Worm (Caenorhabditis elegans) whole organism, L2 larva: ENCODE measurements around the gene spp-10.

Experiments
- C34F6.9 ChIP-seq: fragments of 150-350 bp; optimal IDR thresholded peaks from 2 replicates; lab custom pipeline; 2014; ENCODE audit warnings: missing biosample characterization, missing genetic modification characterization
- F13H6.1 ChIP-seq: sonication (generic microtip); optimal IDR thresholded peaks from 2 replicates; lab custom pipeline; 2016; ENCODE audit warnings: missing genetic modification characterization, missing compliant biosample characterization
- R02D3.7 ChIP-seq: fragments of 150-350 bp; optimal IDR thresholded peaks from 2 replicates; lab custom pipeline; 2014; ENCODE audit warnings: missing biosample characterization, missing genetic modification characterization
- Y55F3AM.14 ChIP-seq: fragments of 200-800 bp; sonication (Bioruptor generic); optimal IDR thresholded peaks from 2 replicates; lab custom pipeline; 2018; ENCODE audit warnings: mild to moderate bottlenecking, missing genetic modification characterization, missing compliant biosample characterization
- ZK546.5 ChIP-seq: sonication (generic microtip); optimal IDR thresholded peaks from 2 replicates; lab custom pipeline; 2017; ENCODE audit warnings: missing biosample characterization, missing genetic modification characterization
- alr-1 ChIP-seq: fragments of 150-350 bp; optimal IDR thresholded peaks from 2 replicates; lab custom pipeline; 2014; ENCODE audit warnings: missing biosample characterization, missing genetic modification characterization
- aly-2 ChIP-seq: fragments of 150-350 bp; optimal IDR thresholded peaks from 2 replicates; lab custom pipeline; 2014; ENCODE audit warnings: missing biosample characterization, missing genetic modification characterization
- ama-1 ChIP-seq: fragments of 150-350 bp; optimal IDR thresholded peaks from 2 replicates; lab custom pipeline; 2018; ENCODE audit warnings: inconsistent platforms
- blmp-1 ChIP-seq: sonication (generic microtip); optimal IDR thresholded peaks from 2 replicates; lab custom pipeline; 2017; ENCODE audit warnings: missing genetic modification characterization, mild to moderate bottlenecking, missing compliant biosample characterization, antibody characterized with exemption, moderate library complexity; ENCODE audit not compliant: insufficient read depth
- ceh-16 ChIP-seq: fragments of 150-350 bp; optimal IDR thresholded peaks from 2 replicates; lab custom pipeline; 2014; ENCODE audit warnings: missing biosample characterization, missing genetic modification characterization
- ceh-82 ChIP-seq: fragments of 150-350 bp; optimal IDR thresholded peaks from 2 replicates; lab custom pipeline; 2014; ENCODE audit warnings: missing biosample characterization, missing genetic modification characterization
- crh-2 ChIP-seq: sonication (generic microtip); optimal IDR thresholded peaks from 2 replicates; lab custom pipeline; 2017; ENCODE audit warnings: missing biosample characterization, missing genetic modification characterization
- dmd-4 ChIP-seq: sonication (generic microtip); optimal IDR thresholded peaks from 2 replicates; lab custom pipeline; 2017; ENCODE audit warnings: missing biosample characterization, missing genetic modification characterization
- egl-27 ChIP-seq: sonication (generic microtip); optimal IDR thresholded peaks from 3 replicates; lab custom pipeline; 2017; ENCODE audit warnings: missing biosample characterization, missing genetic modification reagents, missing genetic modification characterization
- elt-1 ChIP-seq: fragments of 150-350 bp; optimal IDR thresholded peaks from 2 replicates; lab custom pipeline; 2014; ENCODE audit warnings: missing biosample characterization, missing genetic modification characterization
- elt-3 ChIP-seq: sonication (generic microtip); optimal IDR thresholded peaks from 2 replicates; lab custom pipeline; 2017; ENCODE audit warnings: missing biosample characterization, missing genetic modification characterization
- fos-1 ChIP-seq: fragments of 150-350 bp; optimal IDR thresholded peaks from 2 replicates; lab custom pipeline; 2014; ENCODE audit warnings: missing biosample characterization, missing genetic modification characterization
- gmeb-1 ChIP-seq: fragments of 150-350 bp; optimal IDR thresholded peaks from 2 replicates; lab custom pipeline; 2014; ENCODE audit warnings: missing biosample characterization, missing genetic modification characterization
- lin-11 ChIP-seq: fragments of 150-350 bp; sonication (generic microtip); optimal IDR thresholded peaks from 2 replicates; lab custom pipeline; 2014; ENCODE audit warnings: missing biosample characterization, missing genetic modification characterization, inconsistent platforms, mixed read lengths
- lin-13 ChIP-seq: fragments of 150-350 bp; optimal IDR thresholded peaks from 2 replicates; lab custom pipeline; 2014; ENCODE audit warnings: missing biosample characterization, missing genetic modification reagents, missing genetic modification characterization
- lin-39 ChIP-seq: fragments of 150-350 bp; optimal IDR thresholded peaks from 2 replicates; lab custom pipeline; 2014; ENCODE audit warnings: missing biosample characterization, missing genetic modification reagents, missing genetic modification characterization
- lsy-2 ChIP-seq, 2 experiments: fragments of 150-350 bp in 1 of 2; sonication (generic microtip) in 1 of 2; optimal IDR thresholded peaks; 2 replicates each; lab custom pipeline; 2014 to 2017; ENCODE audit warnings: missing biosample characterization in 2 of 2, missing genetic modification characterization in 2 of 2
- mab-5 ChIP-seq: fragments of 150-350 bp; optimal IDR thresholded peaks from 2 replicates; lab custom pipeline; 2014; ENCODE audit warnings: missing biosample characterization, missing genetic modification characterization
- mdl-1 ChIP-seq, 2 experiments: fragments of 150-350 bp in 1 of 2; sonication (generic microtip) in 1 of 2; optimal IDR thresholded peaks; 2 replicates each; lab custom pipeline; 2017; ENCODE audit warnings: missing biosample characterization in 2 of 2, missing genetic modification characterization in 2 of 2
- nhr-10 ChIP-seq: sonication (generic microtip); optimal IDR thresholded peaks from 2 replicates; lab custom pipeline; 2017; ENCODE audit warnings: missing biosample characterization, missing genetic modification characterization
- nhr-11 ChIP-seq: fragments of 150-350 bp; optimal IDR thresholded peaks from 2 replicates; lab custom pipeline; 2014; ENCODE audit warnings: missing biosample characterization, missing genetic modification characterization
- nhr-12 ChIP-seq: fragments of 150-350 bp; optimal IDR thresholded peaks from 2 replicates; lab custom pipeline; 2014; ENCODE audit warnings: missing biosample characterization, missing genetic modification characterization
- nhr-129 ChIP-seq: fragments of 150-350 bp; optimal IDR thresholded peaks from 2 replicates; lab custom pipeline; 2014; ENCODE audit warnings: missing biosample characterization, missing genetic modification characterization
- nhr-21 ChIP-seq: fragments of 150-350 bp; optimal IDR thresholded peaks from 2 replicates; lab custom pipeline; 2014; ENCODE audit warnings: missing biosample characterization, missing genetic modification characterization
- nhr-23 ChIP-seq: fragments of 150-350 bp; optimal IDR thresholded peaks from 2 replicates; lab custom pipeline; 2014; ENCODE audit warnings: missing biosample characterization, missing genetic modification reagents, missing genetic modification characterization
- nhr-237 ChIP-seq: fragments of 150-350 bp; optimal IDR thresholded peaks from 2 replicates; lab custom pipeline; 2014; ENCODE audit warnings: missing biosample characterization, missing genetic modification characterization
- nhr-25 ChIP-seq: fragments of 150-350 bp; sonication (generic microtip); optimal IDR thresholded peaks from 3 replicates; lab custom pipeline; 2014; ENCODE audit warnings: missing biosample characterization, missing genetic modification characterization
- nhr-6 ChIP-seq: fragments of 150-350 bp; optimal IDR thresholded peaks from 2 replicates; lab custom pipeline; 2014; ENCODE audit warnings: missing biosample characterization, missing genetic modification characterization
- nhr-77 ChIP-seq: fragments of 150-350 bp; optimal IDR thresholded peaks from 2 replicates; lab custom pipeline; 2014; ENCODE audit warnings: missing biosample characterization, missing genetic modification characterization
- peb-1 ChIP-seq: fragments of 150-350 bp; optimal IDR thresholded peaks from 2 replicates; lab custom pipeline; 2014; ENCODE audit warnings: missing biosample characterization, missing genetic modification characterization
- sem-4 ChIP-seq: fragments of 150-350 bp; optimal IDR thresholded peaks from 2 replicates; lab custom pipeline; 2014; ENCODE audit warnings: missing biosample characterization, missing genetic modification reagents, missing genetic modification characterization
- skn-1 ChIP-seq: sonication (generic microtip); optimal IDR thresholded peaks from 2 replicates; lab custom pipeline; 2017; ENCODE audit warnings: missing biosample characterization, missing genetic modification characterization
- sma-3 ChIP-seq: sonication (generic microtip); optimal IDR thresholded peaks from 2 replicates; lab custom pipeline; 2016; ENCODE audit warnings: missing genetic modification reagents, missing genetic modification characterization, missing compliant biosample characterization
- sma-9 ChIP-seq, 2 experiments: fragments of 150-350 bp in 1 of 2; sonication (generic microtip) in 1 of 2; optimal IDR thresholded peaks; 2 replicates each; lab custom pipeline; 2014 to 2016; ENCODE audit warnings: missing genetic modification characterization in 2 of 2, mild to moderate bottlenecking in 1 of 2, missing biosample characterization in 1 of 2, missing compliant biosample characterization in 1 of 2, missing genetic modification reagents in 1 of 2, moderate library complexity in 1 of 2
- snpc-4 ChIP-seq: fragments of 150-350 bp; optimal IDR thresholded peaks from 2 replicates; lab custom pipeline; 2014; ENCODE audit warnings: missing biosample characterization, missing genetic modification characterization
- unc-39 ChIP-seq: fragments of 150-350 bp; optimal IDR thresholded peaks from 2 replicates; lab custom pipeline; 2014; ENCODE audit warnings: missing biosample characterization, missing genetic modification characterization
- unc-55 ChIP-seq: fragments of 150-350 bp; sonication (generic microtip); optimal IDR thresholded peaks from 3 replicates; lab custom pipeline; 2014; ENCODE audit warnings: missing biosample characterization, missing genetic modification reagents, missing genetic modification characterization
- unc-62 ChIP-seq: fragments of 150-350 bp; optimal IDR thresholded peaks from 2 replicates; lab custom pipeline; 2014; ENCODE audit warnings: missing biosample characterization, missing genetic modification reagents, missing genetic modification characterization
- zag-1 ChIP-seq: fragments of 150-350 bp; optimal IDR thresholded peaks from 2 replicates; lab custom pipeline; 2014; ENCODE audit warnings: missing biosample characterization, missing genetic modification characterization
- ztf-1 ChIP-seq: fragments of 200-800 bp; sonication (Bioruptor generic); conservative IDR thresholded peaks from 2 replicates; pipeline ENCODE4 v1.3.6; 2022; ENCODE audit warnings: missing genetic modification characterization, missing compliant biosample characterization
- ztf-11 ChIP-seq: sonication (generic microtip); optimal IDR thresholded peaks from 2 replicates; lab custom pipeline; 2017; ENCODE audit warnings: missing biosample characterization, missing genetic modification characterization
- ztf-4 ChIP-seq: fragments of 150-350 bp; optimal IDR thresholded peaks from 2 replicates; lab custom pipeline; 2014; ENCODE audit warnings: missing biosample characterization, missing genetic modification characterization

Gene spp-10

DNA sequence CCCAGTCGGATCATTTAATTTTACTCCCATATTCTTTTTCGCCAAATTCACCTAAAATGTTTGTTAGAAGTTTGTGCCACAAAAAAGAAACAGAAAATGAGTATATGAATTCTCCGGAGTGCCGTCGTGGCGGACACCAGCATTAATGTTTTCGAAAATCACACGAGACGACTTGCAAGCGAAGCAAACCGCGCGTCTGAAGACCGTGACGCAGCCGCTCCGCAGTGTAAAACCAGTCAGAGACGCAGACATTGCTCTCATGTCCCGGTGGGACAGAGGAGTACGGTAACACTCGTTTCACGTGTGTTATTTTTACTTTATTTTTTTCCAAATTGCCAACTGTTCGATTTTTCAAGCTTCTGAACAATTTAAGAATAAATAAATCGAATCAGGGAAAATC lies 44.3 kb upstream of the spp-10 start, which contains the start of the genes T26A8.4 and pdtf-1:
Gene T26A8.4 (minus strand): TSS at position 185 of the 400 bp plus-strand sequence.
Gene pdtf-1 (plus strand): TSS at position 330 of the 400 bp plus-strand sequence.
- TF ChIP-seq nhr-237 (tag; lab: Kevin White, UChicago) (peak; percentile 45), nhr-77 (tag; lab: Kevin White, UChicago) (peak; percentile 39), Y55F3AM.14 (peak; percentile 83), aly-2 (no peak), lin-13 (GFP tag; lab: Kevin White, UChicago) (peak; percentile 95), egl-27 (tag; lab: Kevin White, UChicago) (peak; percentile 80), nhr-10 (tag; lab: Kevin White, UChicago) (peak; percentile 71), ceh-16 (peak; percentile 87), unc-39 (tag; lab: Kevin White, UChicago) (no peak), lsy-2 (tag; optimal IDR thresholded peaks at IDR 0.05; lab: Kevin White, UChicago) (peak; percentile 98 to 100), elt-1 (tag; lab: Kevin White, UChicago) (no peak), F13H6.1 (tag; lab: Kevin White, UChicago) (peak; percentile 88), nhr-25 (peak; percentile 96), skn-1 (tag; lab: Kevin White, UChicago) (no peak), nhr-12 (no peak), alr-1 (tag; lab: Kevin White, UChicago) (no peak), peb-1 (tag; lab: Kevin White, UChicago) (no peak), nhr-21 (tag; lab: Kevin White, UChicago) (peak; percentile 96), ZK546.5 (tag; lab: Kevin White, UChicago) (peak; percentile 87), ceh-82 (tag; lab: Kevin White, UChicago) (peak; percentile 90), lin-39 (tag; lab: Kevin White, UChicago) (peak; percentile 65), zag-1 (tag; lab: Kevin White, UChicago) (peak; percentile 87), nhr-23 (tag; lab: Kevin White, UChicago) (no peak), unc-62 (GFP tag; lab: Kevin White, UChicago) (peak; percentile 43), unc-55 (GFP tag; lab: Kevin White, UChicago) (peak; percentile 99), ztf-1 (GFP tag; lab: Robert Waterston, UW) (no peak), C34F6.9 (tag; lab: Kevin White, UChicago) (peak; percentile 98), mdl-1 (tag; optimal IDR thresholded peaks at IDR 0.05; lab: Kevin White, UChicago) (peak; percentile 81 to 94), crh-2 (tag; lab: Kevin White, UChicago) (peak; percentile 97), ztf-11 (no peak), R02D3.7 (tag; lab: Kevin White, UChicago) (peak; percentile 42), ztf-4 (tag; lab: Kevin White, UChicago) (peak; percentile 93), elt-3 (tag; lab: Kevin White, UChicago) (no peak), fos-1 (tag; lab: Kevin White, UChicago) (peak; percentile 91), nhr-129 (tag; lab: Kevin White, UChicago) (peak; percentile 96), snpc-4 (peak; percentile 94), mab-5 (tag; lab: Kevin White, UChicago) (peak; percentile 82), ama-1 (lab: Kevin White, UChicago) (peak; percentile 91), sma-3 (GFP tag; lab: Kevin White, UChicago) (peak; percentile 94), nhr-11 (tag; lab: Kevin White, UChicago) (no peak), sem-4 (peak; percentile 96), dmd-4 (tag; lab: Kevin White, UChicago) (no peak), blmp-1 (tag; lab: Kevin White, UChicago) (peak; percentile 79), lin-11 (tag; lab: Kevin White, UChicago) (peak; percentile 98), nhr-6 (tag; lab: Kevin White, UChicago) (peak; percentile 89), gmeb-1 (tag; lab: Kevin White, UChicago) (peak; percentile 88), sma-9 (GFP tag; optimal IDR thresholded peaks at IDR 0.05; lab: Kevin White, UChicago) (peak; percentile 93), sma-9 (tag; optimal IDR thresholded peaks at IDR 0.05; lab: Kevin White, UChicago) (no peak)
